Fruit fly (Drosophila melanogaster): Measurements from ENCODE around the gene Gapdh2.

Gapdh2 gene

dm6 chrX:15844139-15844538, 23.8 kb upstream of the Gapdh2 start, which contains the start of the genes ArgRS and CG8578 (continued):
- peak; percentile 29 for TF ChIP-seq HmgD (GFP tag; optimal IDR thresholded peaks at IDR 0.05)
- TF ChIP-seq CG11723 (GFP tag; optimal IDR thresholded peaks at IDR 0.05) = no peak
- no peak for TF ChIP-seq ro (GFP tag; IDR thresholded peaks at IDR 0.05)
- no peak for TF ChIP-seq Dfd (GFP tag; optimal IDR thresholded peaks at IDR 0.05)
- 0 out of 3 replicates have a peak, but pooled peaks have one; percentile 36 for TF ChIP-seq CG34422 (GFP tag; IDR thresholded peaks at IDR 0.05)
- TF ChIP-seq kay (GFP tag; optimal IDR thresholded peaks at IDR 0.05) = peak; percentile 80
- TF ChIP-seq NFAT (GFP tag; IDR thresholded peaks at IDR 0.05) = no peak
- no peak for TF ChIP-seq seq (GFP tag; IDR thresholded peaks at IDR 0.05)
- TF ChIP-seq psq (GFP tag; optimal IDR thresholded peaks at IDR 0.05) = no peak
- TF ChIP-seq CG18619 (GFP tag; optimal IDR thresholded peaks at IDR 0.05) = no peak
- TF ChIP-seq hbn (GFP tag; IDR thresholded peaks at IDR 0.05; ENCODE audit: partially characterized antibody) = peak; percentile 75; the same call in 1 of the 2 replicates
- no peak for TF ChIP-seq CG10543 (GFP tag; optimal IDR thresholded peaks at IDR 0.05)
- peak; percentile 71; the same call in 2 of the 3 replicates for TF ChIP-seq CG11093 (GFP tag; IDR thresholded peaks at IDR 0.05)
- TF ChIP-seq CG12155 (GFP tag; optimal IDR thresholded peaks at IDR 0.05) = no peak
- TF ChIP-seq sc (optimal IDR thresholded peaks at IDR 0.05) = no peak
- TF ChIP-seq sc (GFP tag; optimal IDR thresholded peaks at IDR 0.05) = no peak
- peak; percentile 82 for TF ChIP-seq hb (GFP tag; IDR thresholded peaks at IDR 0.05; ENCODE audit: partially characterized antibody)
- TF ChIP-seq CG3065 (GFP tag; optimal IDR thresholded peaks at IDR 0.05) = no peak
- TF ChIP-seq lab (GFP tag; optimal IDR thresholded peaks at IDR 0.05) = no peak
- peak; percentile 15 for TF ChIP-seq Fer3 (tag; optimal IDR thresholded peaks at IDR 0.05)
- peak; percentile 16 for TF ChIP-seq Bteb2 (GFP tag; optimal IDR thresholded peaks at IDR 0.05)
- peak; percentile 34 for TF ChIP-seq zen (tag; optimal IDR thresholded peaks at IDR 0.05)
- peak; percentile 77 for TF ChIP-seq D (optimal IDR thresholded peaks at IDR 0.05)
- TF ChIP-seq D (GFP tag; optimal IDR thresholded peaks at IDR 0.05) = no peak
- no peak for TF ChIP-seq CG7745 (tag; optimal IDR thresholded peaks at IDR 0.05)
- TF ChIP-seq Side (GFP tag; optimal IDR thresholded peaks at IDR 0.05) = peak; percentile 80
- TF ChIP-seq tll (GFP tag; optimal IDR thresholded peaks at IDR 0.05) = peak; percentile 72 to 94
- peak; percentile 80 to 88 for TF ChIP-seq Pdp1 (GFP tag; optimal IDR thresholded peaks at IDR 0.05)
- TF ChIP-seq CG3847 (GFP tag; IDR thresholded peaks at IDR 0.05) = no peak
- TF ChIP-seq CG2712 (tag; optimal IDR thresholded peaks at IDR 0.05) = peak; percentile 80
- TF ChIP-seq Hmr (GFP tag; optimal IDR thresholded peaks at IDR 0.05) = no peak
- peak in 1 of 2 experiments; percentile 6 for TF ChIP-seq bsh (GFP tag; optimal IDR thresholded peaks at IDR 0.05)
- no peak for TF ChIP-seq CG8281 (tag; optimal IDR thresholded peaks at IDR 0.05)
- peak; percentile 53 for TF ChIP-seq CG1603 (tag; optimal IDR thresholded peaks at IDR 0.05)
- peak; percentile 56; the same call in 1 of the 2 replicates for TF ChIP-seq CG8765 (GFP tag; IDR thresholded peaks at IDR 0.05)
- no peak for TF ChIP-seq Jarid2 (GFP tag; optimal IDR thresholded peaks at IDR 0.05)
- TF ChIP-seq h (optimal IDR thresholded peaks at IDR 0.05) = no peak
- 0 out of 2 replicates have a peak, but pooled peaks have one; percentile 51 for TF ChIP-seq CG10366 (GFP tag; IDR thresholded peaks at IDR 0.05)
- peak; percentile 63 for TF ChIP-seq en (GFP tag; optimal IDR thresholded peaks at IDR 0.05)
- TF ChIP-seq CG2199 (GFP tag; IDR thresholded peaks at IDR 0.05) = no peak
- no peak for TF ChIP-seq unpg (GFP tag; optimal IDR thresholded peaks at IDR 0.05)
- peak; percentile 22 for TF ChIP-seq Dp (GFP tag; optimal IDR thresholded peaks at IDR 0.05)
- TF ChIP-seq Opbp (GFP tag; IDR thresholded peaks at IDR 0.05; ENCODE audit: partially characterized antibody) = peak; percentile 71; the same call in 2 of the 3 replicates
- peak; percentile 55; the same call in 2 of the 3 replicates for TF ChIP-seq ase (GFP tag; IDR thresholded peaks at IDR 0.05)
- TF ChIP-seq gsb-n (tag; optimal IDR thresholded peaks at IDR 0.05) = no peak
- peak; percentile 17 for TF ChIP-seq her (GFP tag; optimal IDR thresholded peaks at IDR 0.05)
- TF ChIP-seq Hr51 (GFP tag; optimal IDR thresholded peaks at IDR 0.05) = peak in 1 of 2 experiments; percentile 18
- TF ChIP-seq corto (GFP tag; optimal IDR thresholded peaks at IDR 0.05) = no peak
